Fruit fly (Drosophila melanogaster): ENCODE data around the gene CG10761.

dm6 chrX:8205625-8206252 lies 43.1 kb upstream of the CG10761 start:
- TF ChIP-seq CG8478 (optimal IDR thresholded peaks at IDR 0.05), result no peak
- TF ChIP-seq CTCF (optimal IDR thresholded peaks at IDR 0.05), result no peak
